Worm (Caenorhabditis elegans): ENCODE results near the gene F14F9.3.

ce11 chrV:5107816-5108215, 30.2 kb upstream of the F14F9.3 start, which contains the start of gene srab-3:
- TF ChIP-seq bed-2 (GFP tag; IDR thresholded peaks at IDR 0.05) (no peak), lir-1 (GFP tag; conservative IDR thresholded peaks at IDR 0.05) (no peak), snpc-3.4 (tag; optimal IDR thresholded peaks at IDR 0.05) (no peak), nhr-90 (tag; optimal IDR thresholded peaks at IDR 0.05) (no peak), lin-40 (tag; optimal IDR thresholded peaks at IDR 0.05) (no peak), lin-54 (GFP tag; optimal IDR thresholded peaks at IDR 0.05) (no peak), unc-62 (GFP tag; optimal IDR thresholded peaks at IDR 0.05) (no peak), snpc-1.1 (tag; optimal IDR thresholded peaks at IDR 0.05; ENCODE audit: insufficient read depth) (no peak), dox-1 (GFP tag; IDR thresholded peaks at IDR 0.05) (no peak), dpl-1 (GFP tag; optimal IDR thresholded peaks at IDR 0.05) (no peak), madf-10 (tag; optimal IDR thresholded peaks at IDR 0.05) (no peak), ceh-100 (GFP tag; IDR thresholded peaks at IDR 0.05) (no peak), F37B4.10 (GFP tag; IDR thresholded peaks at IDR 0.05) (no peak)

Data from whole organism, young adult.